Fruit fly (Drosophila melanogaster) whole organism, adult: ENCODE measurements around the gene Muc30E.

ENCODE experiments used
- CG11617 ChIP-seq: fragments of 200-800 bp; sonication (Bioruptor generic); optimal IDR thresholded peaks from 2 replicates; lab custom pipeline; 2017; ENCODE audit warnings: mild to moderate bottlenecking, missing biosample characterization, missing genetic modification reagents, missing genetic modification characterization
- CG5204 ChIP-seq: fragments of 200-800 bp; sonication (Bioruptor generic); optimal IDR thresholded peaks from 2 replicates; lab custom pipeline; 2016; ENCODE audit warnings: missing biosample characterization, missing genetic modification characterization
- Clk ChIP-seq: fragments of 200-800 bp; sonication (Bioruptor generic); optimal IDR thresholded peaks from 2 replicates; lab custom pipeline; 2017; ENCODE audit warnings: missing biosample characterization, missing genetic modification characterization
- Crg-1 ChIP-seq: fragments of 200-800 bp; sonication (Bioruptor generic); optimal IDR thresholded peaks from 2 replicates; lab custom pipeline; 2016; ENCODE audit warnings: missing biosample characterization, missing genetic modification characterization
- Hr96 ChIP-seq: fragments of 200-800 bp; sonication (Bioruptor generic); optimal IDR thresholded peaks from 2 replicates; lab custom pipeline; 2016; ENCODE audit warnings: missing biosample characterization, missing genetic modification characterization
- Mnt ChIP-seq: fragments of 200-800 bp; sonication (Bioruptor generic); optimal IDR thresholded peaks from 2 replicates; lab custom pipeline; 2016; ENCODE audit warnings: missing biosample characterization, mild to moderate bottlenecking, missing genetic modification characterization
- cnc ChIP-seq, 2 experiments: fragments of >200 bp; optimal IDR thresholded peaks; 2 replicates each; lab custom pipeline; 2017
- kay ChIP-seq: fragments of 200-800 bp; sonication (Bioruptor generic); peaks from one replicate; lab custom pipeline; 2016; ENCODE audit warnings: missing biosample characterization, missing genetic modification characterization, borderline replicate concordance
- ovo ChIP-seq: fragments of 200-800 bp; sonication (Bioruptor generic); optimal IDR thresholded peaks from 2 replicates; lab custom pipeline; 2016; ENCODE audit warnings: missing biosample characterization, missing genetic modification characterization

DNA sequence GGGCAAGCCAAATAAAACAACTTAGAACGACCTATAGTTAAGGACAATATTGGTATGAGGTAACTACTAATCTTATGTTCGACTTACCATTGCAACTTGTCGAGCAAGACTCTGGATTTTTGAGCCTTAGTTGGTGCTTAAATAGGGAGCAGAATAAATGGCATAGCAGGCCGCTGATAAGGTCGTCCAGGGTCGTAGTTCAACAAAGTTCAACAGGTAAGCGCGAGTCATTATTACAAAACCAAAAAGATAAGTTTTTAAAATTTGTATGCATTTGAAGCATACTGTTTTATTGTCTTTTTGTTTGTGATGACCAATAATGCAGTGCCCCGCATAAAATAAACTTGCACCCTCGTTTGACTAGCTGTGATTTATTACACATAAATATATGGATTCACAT lies at the start of gene Muc30E:
- TF ChIP-seq Clk (GFP tag; lab: Kevin White, UChicago) (no peak), CG5204 (no peak), Mnt (GFP tag; lab: Kevin White, UChicago) (no peak), Crg-1 (GFP tag; lab: Kevin White, UChicago) (no peak), kay (GFP tag; lab: Kevin White, UChicago) (no peak), ovo (GFP tag; lab: Kevin White, UChicago) (no peak), cnc (optimal IDR thresholded peaks at IDR 0.05; lab: Kevin White, UChicago) (no peak), CG11617 (GFP tag; lab: Kevin White, UChicago) (no peak), Hr96 (GFP tag; lab: Kevin White, UChicago) (no peak)
